Worm (Caenorhabditis elegans) whole organism, young adult: ENCODE data around the gene clec-27.
A peak's percentile ranks its signal among the peaks of the same experiment; 100 is the strongest.

Experiments used
- B0019.2 ChIP-seq: fragments of 200-800 bp; sonication (Bioruptor generic); conservative IDR thresholded peaks from 2 replicates; pipeline ENCODE4 v1.3.6; 2022; ENCODE audit warnings: missing genetic modification reagents, missing genetic modification characterization, missing compliant biosample characterization
- B0336.3 ChIP-seq: fragments of 200-800 bp; sonication (Bioruptor generic); IDR thresholded peaks from 2 replicates; pipeline ENCODE4 v1.3.6; 2022; ENCODE audit warnings: missing genetic modification characterization, missing compliant biosample characterization
- C06A6.2 ChIP-seq: fragments of 200-800 bp; sonication (Bioruptor generic); conservative IDR thresholded peaks from 2 replicates; pipeline ENCODE4 v1.3.6; 2022; ENCODE audit warnings: missing genetic modification characterization, missing compliant biosample characterization
- F39B2.1 ChIP-seq: fragments of 200-800 bp; sonication (Bioruptor generic); IDR thresholded peaks from 2 replicates; pipeline ENCODE4 v1.3.6; 2022; ENCODE audit warnings: missing genetic modification reagents, missing genetic modification characterization, missing compliant biosample characterization
- K12H6.12 ChIP-seq: fragments of 200-800 bp; sonication (Bioruptor generic); optimal IDR thresholded peaks from 2 replicates; lab custom pipeline; 2018; ENCODE audit warnings: mild to moderate bottlenecking, missing genetic modification characterization, missing compliant biosample characterization
- T26A5.8 ChIP-seq: sonication (generic microtip); optimal IDR thresholded peaks from 2 replicates; lab custom pipeline; 2016; ENCODE audit warnings: missing genetic modification characterization, missing compliant biosample characterization
- Y53G8AR.9 ChIP-seq: fragments of 200-800 bp; sonication (Bioruptor generic); conservative IDR thresholded peaks from 2 replicates; pipeline ENCODE4 v1.3.6; 2022; ENCODE audit warnings: missing genetic modification reagents, missing genetic modification characterization, missing compliant biosample characterization
- athp-1 ChIP-seq: sonication (generic microtip); optimal IDR thresholded peaks from 2 replicates; lab custom pipeline; 2017; ENCODE audit warnings: mild to moderate bottlenecking, missing genetic modification characterization, missing compliant biosample characterization
- ccch-3 ChIP-seq: fragments of 200-800 bp; sonication (Bioruptor generic); optimal IDR thresholded peaks from 2 replicates; lab custom pipeline; 2018; ENCODE audit warnings: mild to moderate bottlenecking, missing genetic modification characterization, missing compliant biosample characterization
- cebp-2 ChIP-seq: fragments of 200-800 bp; sonication (Bioruptor generic); IDR thresholded peaks from 2 replicates; pipeline ENCODE4 v1.3.6; 2022; ENCODE audit warnings: missing genetic modification characterization, missing compliant biosample characterization
- ceh-100 ChIP-seq: fragments of 200-800 bp; sonication (Bioruptor generic); IDR thresholded peaks from 2 replicates; pipeline ENCODE4 v1.3.6; 2022; ENCODE audit warnings: missing genetic modification reagents, missing genetic modification characterization, missing compliant biosample characterization
- ceh-40 ChIP-seq: fragments of 200-800 bp; sonication (Bioruptor generic); IDR thresholded peaks from 2 replicates; pipeline ENCODE4 v1.3.6; 2022; ENCODE audit warnings: missing genetic modification characterization, missing compliant biosample characterization
- chd-7 ChIP-seq: sonication (generic microtip); optimal IDR thresholded peaks from 2 replicates; lab custom pipeline; 2016; ENCODE audit warnings: mild to moderate bottlenecking, missing genetic modification characterization, moderate library complexity, missing compliant biosample characterization
- dox-1 ChIP-seq: fragments of 200-800 bp; sonication (Bioruptor generic); IDR thresholded peaks from 2 replicates; pipeline ENCODE4 v1.3.6; 2022; ENCODE audit warnings: missing genetic modification reagents, missing genetic modification characterization, missing compliant biosample characterization
- dpff-1 ChIP-seq: sonication (generic microtip); optimal IDR thresholded peaks from 2 replicates; lab custom pipeline; 2017; ENCODE audit warnings: mild to moderate bottlenecking, missing genetic modification characterization, missing compliant biosample characterization
- egl-18 ChIP-seq: fragments of 200-800 bp; sonication (Bioruptor generic); IDR thresholded peaks from 2 replicates; pipeline ENCODE4 v1.3.6; 2022; ENCODE audit warnings: missing genetic modification reagents, missing genetic modification characterization, missing compliant biosample characterization
- ets-4 ChIP-seq: fragments of 200-800 bp; sonication (Bioruptor generic); optimal IDR thresholded peaks from 2 replicates; lab custom pipeline; 2018; ENCODE audit warnings: mild to moderate bottlenecking, missing genetic modification characterization, missing compliant biosample characterization
- let-526 ChIP-seq: fragments of 200-800 bp; sonication (Bioruptor generic); IDR thresholded peaks from 2 replicates; pipeline ENCODE4 v1.3.6; 2022; ENCODE audit warnings: missing genetic modification reagents, missing genetic modification characterization, missing compliant biosample characterization
- lin-26 ChIP-seq: fragments of 200-800 bp; sonication (Bioruptor generic); IDR thresholded peaks from 2 replicates; pipeline ENCODE4 v1.3.6; 2022; ENCODE audit warnings: missing genetic modification reagents, missing genetic modification characterization, missing compliant biosample characterization
- lin-35 ChIP-seq, 3 experiments: fragments of 150-350 bp in 2 of 3; sonication (generic microtip) in 1 of 3; optimal IDR thresholded peaks; 2 replicates each; lab custom pipeline; 2014 to 2018; ENCODE audit warnings: missing biosample characterization in 3 of 3, missing genetic modification characterization in 3 of 3, missing genetic modification reagents in 3 of 3
- lsy-27 ChIP-seq: sonication (generic microtip); optimal IDR thresholded peaks from 2 replicates; lab custom pipeline; 2017; ENCODE audit warnings: missing genetic modification characterization, mild to moderate bottlenecking, missing compliant biosample characterization, antibody characterized with exemption, missing genotype, borderline replicate concordance; ENCODE audit not compliant: insufficient read depth
- madf-6 ChIP-seq: fragments of 200-800 bp; sonication (Bioruptor generic); IDR thresholded peaks from 2 replicates; pipeline ENCODE4 v1.3.6; 2022; ENCODE audit warnings: missing genetic modification reagents, missing genetic modification characterization, missing compliant biosample characterization
- mel-28 ChIP-seq: sonication (generic microtip); optimal IDR thresholded peaks from 2 replicates; lab custom pipeline; 2016; ENCODE audit warnings: borderline replicate concordance, mild to moderate bottlenecking, missing genetic modification characterization, missing compliant biosample characterization
- mes-4 ChIP-seq: sonication (generic microtip); optimal IDR thresholded peaks from 2 replicates; lab custom pipeline; 2016; ENCODE audit warnings: missing genotype, missing genetic modification characterization, missing compliant biosample characterization
- mxl-1 ChIP-seq: sonication (generic microtip); optimal IDR thresholded peaks from 2 replicates; lab custom pipeline; 2016; ENCODE audit warnings: missing genetic modification characterization, missing compliant biosample characterization
- nfya-2 ChIP-seq: fragments of 200-800 bp; sonication (Bioruptor generic); IDR thresholded peaks from 2 replicates; pipeline ENCODE4 v1.3.6; 2022; ENCODE audit warnings: missing genetic modification reagents, missing genetic modification characterization, missing compliant biosample characterization
- nhr-27 ChIP-seq: fragments of 200-800 bp; sonication (Bioruptor generic); optimal IDR thresholded peaks from 2 replicates; lab custom pipeline; 2018; ENCODE audit warnings: mild to moderate bottlenecking, missing genetic modification characterization, moderate library complexity, missing compliant biosample characterization
- rec-8 ChIP-seq, 2 experiments: sonication (generic microtip); optimal IDR thresholded peaks; 2 replicates each; lab custom pipeline; 2016; ENCODE audit warnings: mild to moderate bottlenecking in 2 of 2, missing genetic modification characterization in 2 of 2, missing genetic modification reagents in 2 of 2, missing genotype in 2 of 2, missing biosample characterization in 1 of 2, missing compliant biosample characterization in 1 of 2, moderate library complexity in 1 of 2
- sdz-38 ChIP-seq: sonication (generic microtip); optimal IDR thresholded peaks from 2 replicates; lab custom pipeline; 2016; ENCODE audit warnings: missing genotype, missing genetic modification characterization, missing compliant biosample characterization
- snpc-3.4 ChIP-seq: sonication (generic microtip); optimal IDR thresholded peaks from 2 replicates; lab custom pipeline; 2017; ENCODE audit warnings: missing genetic modification characterization, mild to moderate bottlenecking, missing compliant biosample characterization, antibody characterized with exemption, moderate library complexity, missing genotype, missing genetic modification reagents
- tbx-9 ChIP-seq: sonication (generic microtip); optimal IDR thresholded peaks from 2 replicates; lab custom pipeline; 2016; ENCODE audit warnings: borderline replicate concordance, missing genetic modification characterization, inconsistent platforms, missing compliant biosample characterization
- xnd-1 ChIP-seq: sonication (generic microtip); optimal IDR thresholded peaks from 2 replicates; lab custom pipeline; 2016; ENCODE audit warnings: missing genotype, missing genetic modification reagents, missing genetic modification characterization, missing compliant biosample characterization
- ztf-3 ChIP-seq: fragments of 200-800 bp; sonication (Bioruptor generic); optimal IDR thresholded peaks from 2 replicates; lab custom pipeline; 2018; ENCODE audit warnings: mild to moderate bottlenecking, missing genetic modification characterization, missing compliant biosample characterization

Gene clec-27

ce11 chrV:16899355-16899754 is 44.9 kb downstream of the clec-27 start, which contains the start of gene fbxa-45:
Gene fbxa-45, minus strand, starts transcription at chrV:16899455.
- TF ChIP-seq sdz-38 (tag; lab: Kevin White, UChicago) (no peak), nhr-27 (tag; lab: Kevin White, UChicago) (no peak), nfya-2 (GFP tag; lab: Robert Waterston, UW) (no peak), B0336.3 (GFP tag; lab: Robert Waterston, UW) (no peak), egl-18 (0 out of 2 replicates have a peak, but pooled peaks have one; percentile 26)

ce11 chrV:16902726-16903125 is 48.3 kb downstream of the clec-27 start, which contains the start of gene srd-68:
Gene srd-68, minus strand, starts transcription at chrV:16902826.
- TF ChIP-seq ets-4 (GFP tag; lab: Kevin White, UChicago) (no peak), rec-8 (tag; optimal IDR thresholded peaks at IDR 0.05; lab: Kevin White, UChicago) (no peak), mxl-1 (tag; lab: Kevin White, UChicago) (no peak), F39B2.1 (GFP tag; lab: Robert Waterston, UW) (no peak), tbx-9 (tag; lab: Kevin White, UChicago) (no peak), lin-35 (GFP tag; optimal IDR thresholded peaks at IDR 0.05; lab: Kevin White, UChicago) (no peak), Y53G8AR.9 (GFP tag; lab: Robert Waterston, UW) (no peak), C06A6.2 (GFP tag; lab: Robert Waterston, UW) (no peak), athp-1 (tag; lab: Kevin White, UChicago) (no peak), ceh-100 (GFP tag; lab: Robert Waterston, UW) (no peak), lsy-27 (tag; lab: Kevin White, UChicago) (no peak), K12H6.12 (tag; lab: Kevin White, UChicago) (no peak)

ce11 chrV:16904612-16905011 is 50.2 kb downstream of the clec-27 start, which contains the start of gene nhr-262:
Gene nhr-262, plus strand, starts transcription at chrV:16904912.
- TF ChIP-seq ztf-3 (GFP tag; lab: Kevin White, UChicago) = no peak
- TF ChIP-seq mes-4 (tag; lab: Kevin White, UChicago) = no peak
- TF ChIP-seq let-526 (GFP tag; lab: Robert Waterston, UW) = no peak
- TF ChIP-seq tbx-9 (tag; lab: Kevin White, UChicago) = no peak
- TF ChIP-seq mel-28 (tag; lab: Kevin White, UChicago) = no peak
- no peak for TF ChIP-seq madf-6 (GFP tag; lab: Robert Waterston, UW)
- TF ChIP-seq T26A5.8 = no peak
- TF ChIP-seq snpc-3.4 (tag; lab: Kevin White, UChicago) = no peak
- no peak for TF ChIP-seq dpff-1 (tag; lab: Kevin White, UChicago)
- TF ChIP-seq lin-26 (GFP tag; lab: Robert Waterston, UW) = no peak
- no peak for TF ChIP-seq sdz-38 (tag; lab: Kevin White, UChicago)
- TF ChIP-seq dox-1 = no peak
- no peak for TF ChIP-seq ccch-3 (GFP tag; lab: Kevin White, UChicago)
- no peak for TF ChIP-seq B0336.3 (GFP tag; lab: Robert Waterston, UW)
- no peak for TF ChIP-seq xnd-1 (tag; lab: Kevin White, UChicago)
- no peak for TF ChIP-seq ceh-40
- TF ChIP-seq cebp-2 (GFP tag; lab: Robert Waterston, UW) = no peak
- no peak for TF ChIP-seq B0019.2
- TF ChIP-seq nfya-2 (GFP tag; lab: Robert Waterston, UW) = no peak
- no peak for TF ChIP-seq chd-7 (tag; lab: Kevin White, UChicago)
